Fruit fly (Drosophila melanogaster) Kc167 (cell line): Measurements from ENCODE around the gene Hyls1.

ENCODE experiments used
- Myc ChIP-seq: fragments of >200 bp; optimal IDR thresholded peaks from 2 replicates; lab custom pipeline; 2017; ENCODE audit warnings: missing external identifiers
- Sin3A ChIP-seq: fragments of >200 bp; optimal IDR thresholded peaks from 2 replicates; lab custom pipeline; 2018; ENCODE audit warnings: missing external identifiers
- h ChIP-seq: fragments of >200 bp; optimal IDR thresholded peaks from 3 replicates; lab custom pipeline; 2018; ENCODE audit warnings: missing external identifiers
- insv ChIP-seq: fragments of >200 bp; optimal IDR thresholded peaks from 3 replicates; lab custom pipeline; 2018; ENCODE audit warnings: missing external identifiers

DNA sequence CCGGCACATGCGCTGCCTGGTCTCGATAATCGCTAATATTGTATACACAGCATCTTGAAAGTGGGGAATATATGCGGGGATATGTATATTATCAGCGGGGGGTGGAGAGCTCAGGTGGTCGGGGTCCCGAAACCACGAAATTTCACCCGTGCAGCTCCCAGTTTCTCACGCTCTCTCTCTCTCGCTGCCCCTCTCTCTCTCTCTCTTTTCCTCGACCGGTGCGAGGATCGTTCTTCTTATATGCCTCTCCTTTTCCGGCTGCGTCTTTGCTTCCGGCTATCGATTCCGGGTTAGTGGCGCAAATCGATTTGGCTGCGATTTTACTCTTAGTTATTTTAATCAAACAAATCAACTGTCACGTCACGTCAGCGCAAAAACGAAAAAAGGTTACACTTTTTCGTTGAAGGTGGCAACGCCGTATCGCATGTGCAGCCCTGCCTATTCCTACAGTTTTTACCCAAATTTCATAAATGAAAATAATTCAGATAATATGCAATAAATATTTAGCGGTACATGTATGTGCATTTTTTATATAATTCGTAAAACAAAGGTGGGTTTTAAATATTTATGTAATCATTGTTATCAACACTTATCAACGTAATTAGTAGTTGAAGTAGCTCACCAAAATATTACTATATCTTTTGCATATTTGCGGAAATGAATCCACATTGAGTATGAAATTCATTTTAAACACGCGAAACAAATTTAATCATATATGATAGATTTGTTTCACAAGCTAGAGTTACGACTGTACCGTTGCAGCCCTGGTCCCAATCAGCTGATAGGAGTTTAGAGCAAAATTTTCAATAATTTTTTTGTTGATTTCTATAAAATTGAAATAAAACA lies 52.7 kb downstream of the Hyls1 start, which contains the start of the genes heix and CG17328:
- no peak for TF ChIP-seq insv
- no peak for TF ChIP-seq h (lab: Kevin White, UChicago)
- no peak for TF ChIP-seq Myc (lab: Kevin White, UChicago)
- TF ChIP-seq Sin3A (lab: Kevin White, UChicago), result no peak
